Worm (Caenorhabditis elegans) whole organism, L1 larva: ENCODE measurements around the gene R166.3.

Experiments
- efl-3 ChIP-seq: fragments of 200-800 bp; sonication (Bioruptor generic); optimal IDR thresholded peaks from 2 replicates; lab custom pipeline; 2018; ENCODE audit warnings: mild to moderate bottlenecking, missing genetic modification characterization, missing compliant biosample characterization
- egl-27 ChIP-seq, 2 experiments: fragments of 150-350 bp in 1 of 2; sonication (generic microtip); optimal IDR thresholded peaks; 3 replicates each; lab custom pipeline; 2017 to 2018; ENCODE audit warnings: missing biosample characterization in 2 of 2, missing genetic modification characterization in 2 of 2, missing genetic modification reagents in 2 of 2
- hpl-2 ChIP-seq: fragments of 150-350 bp; optimal IDR thresholded peaks from 2 replicates; lab custom pipeline; 2014; ENCODE audit warnings: missing biosample characterization, missing genetic modification reagents, missing genetic modification characterization
- lin-13 ChIP-seq: fragments of 150-350 bp; optimal IDR thresholded peaks from 2 replicates; lab custom pipeline; 2014; ENCODE audit warnings: missing biosample characterization, missing genetic modification reagents, missing genetic modification characterization
- mdl-1 ChIP-seq, 2 experiments: fragments of 150-350 bp; optimal IDR thresholded peaks; 2 replicates each; lab custom pipeline; 2014 to 2017; ENCODE audit warnings: missing biosample characterization in 2 of 2, missing genetic modification characterization in 2 of 2, inconsistent platforms in 1 of 2
- nhr-12 ChIP-seq: sonication (generic microtip); optimal IDR thresholded peaks from 2 replicates; lab custom pipeline; 2017; ENCODE audit warnings: missing biosample characterization, missing genetic modification characterization
- nhr-47 ChIP-seq: sonication (generic microtip); optimal IDR thresholded peaks from 2 replicates; lab custom pipeline; 2016; ENCODE audit warnings: mild to moderate bottlenecking, missing genetic modification characterization, moderate library complexity, missing compliant biosample characterization
- nhr-71 ChIP-seq: sonication (generic microtip); optimal IDR thresholded peaks from 2 replicates; lab custom pipeline; 2016; ENCODE audit warnings: mild to moderate bottlenecking, missing genetic modification characterization, moderate library complexity, missing compliant biosample characterization
- unc-62 ChIP-seq: fragments of 150-350 bp; optimal IDR thresholded peaks from 2 replicates; lab custom pipeline; 2014; ENCODE audit warnings: missing biosample characterization, missing genetic modification reagents, missing genetic modification characterization
- zag-1 ChIP-seq: fragments of 150-350 bp; optimal IDR thresholded peaks from 2 replicates; lab custom pipeline; 2014; ENCODE audit warnings: missing biosample characterization, missing genetic modification characterization

DNA sequence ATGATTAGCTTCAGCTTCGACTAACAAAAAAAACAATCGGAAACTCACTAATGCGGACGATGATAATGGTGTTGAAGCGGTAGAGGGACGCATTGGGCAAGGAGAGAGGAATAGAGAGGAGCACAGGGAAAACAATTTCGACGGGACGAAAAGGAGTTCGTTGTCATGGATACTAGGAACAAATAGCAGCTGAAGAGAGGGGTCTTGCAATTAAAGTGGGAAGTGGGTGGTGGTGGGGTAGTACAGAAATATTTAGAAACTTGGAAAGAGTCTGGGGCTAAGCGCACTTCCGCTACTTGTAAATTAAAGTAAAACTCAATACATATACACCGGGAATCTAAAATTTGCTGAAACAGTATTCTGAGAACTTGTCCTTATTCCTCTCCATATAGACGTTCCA lies 29.4 kb downstream of the R166.3 start, which contains the start of gene F59B10.2:
- TF ChIP-seq unc-62 (no peak), lin-13 (GFP tag; lab: Kevin White, UChicago) (no peak), zag-1 (no peak), mdl-1 (tag; optimal IDR thresholded peaks at IDR 0.05; lab: Kevin White, UChicago) (no peak), nhr-12 (tag; lab: Kevin White, UChicago) (no peak), hpl-2 (no peak), egl-27 (tag; optimal IDR thresholded peaks at IDR 0.05; lab: Kevin White, UChicago) (no peak), nhr-47 (tag; lab: Kevin White, UChicago) (no peak), efl-3 (GFP tag; lab: Kevin White, UChicago) (no peak), nhr-71 (tag; lab: Kevin White, UChicago) (no peak)
